Fruit fly (Drosophila melanogaster) whole organism: ENCODE data around the gene CG32795.

Source experiments
- CG8478 ChIP-seq: fragments of >200 bp; optimal IDR thresholded peaks from 2 replicates; lab custom pipeline; 2018; ENCODE audit warnings: inconsistent platforms
- Dll ChIP-seq: fragments of >200 bp; optimal IDR thresholded peaks from 2 replicates; lab custom pipeline; 2017
- EcR ChIP-seq, 2 experiments: fragments of >200 bp; optimal IDR thresholded peaks; 2 replicates each; lab custom pipeline; 2017; ENCODE audit warnings: missing biosample characterization in 2 of 2, missing genetic modification characterization in 2 of 2, missing genetic modification reagents in 2 of 2
- pan ChIP-seq: fragments of >200 bp; optimal IDR thresholded peaks from 2 replicates; lab custom pipeline; 2017
- psq ChIP-seq: fragments of >200 bp; optimal IDR thresholded peaks from 2 replicates; lab custom pipeline; 2017
- usp ChIP-seq: fragments of >200 bp; optimal IDR thresholded peaks from 2 replicates; lab custom pipeline; 2017; ENCODE audit warnings: missing biosample characterization, missing genetic modification characterization, mixed read lengths

Gene CG32795

DNA sequence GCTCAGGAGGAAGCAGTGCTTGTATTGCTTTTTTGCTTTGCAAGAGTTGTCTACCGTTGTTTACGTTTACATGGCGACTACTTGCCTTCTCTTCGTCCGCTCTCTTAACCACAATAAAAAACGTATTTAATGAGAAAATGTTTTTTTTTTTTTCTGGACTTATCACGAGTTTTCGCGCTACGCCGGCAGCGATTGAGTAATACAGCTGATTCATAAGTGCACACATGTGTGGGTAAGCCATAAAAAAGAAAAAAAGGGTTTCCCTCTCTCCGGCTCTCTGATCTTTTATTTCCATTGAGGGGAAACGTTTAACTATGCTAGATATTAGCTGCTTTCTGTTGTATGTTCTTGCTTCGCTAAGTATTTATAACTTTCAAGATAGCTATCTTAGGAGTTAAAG is 48.3 kb downstream of the CG32795 start:
- TF ChIP-seq CG8478 (no peak), psq (lab: Kevin White, UChicago) (no peak), pan (no peak), EcR (GFP tag; optimal IDR thresholded peaks at IDR 0.05; lab: Kevin White, UChicago) (no peak)

DNA sequence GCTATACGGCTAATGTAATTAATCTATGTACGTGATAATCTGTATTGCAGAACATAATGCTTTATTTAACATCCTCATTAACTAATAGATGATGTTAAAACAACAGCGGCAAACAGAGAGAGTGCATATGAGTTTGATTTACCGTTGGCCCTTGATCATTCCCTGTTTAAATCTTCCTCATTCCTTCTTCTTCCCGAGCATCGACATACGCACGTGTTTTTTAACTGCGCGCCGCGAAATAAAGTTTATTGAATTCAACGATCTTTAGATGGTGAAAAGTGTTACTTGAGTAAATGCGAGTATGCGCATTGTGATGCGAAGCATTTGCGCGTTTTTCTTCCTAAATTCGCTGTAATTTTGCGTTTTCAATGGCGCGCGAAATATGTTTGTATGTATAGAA is 50.3 kb downstream of the CG32795 start, which contains the start of gene kirre:
Gene kirre (plus strand): TSS at position 301 of the 400 bp plus-strand sequence.
- TF ChIP-seq Dll (lab: Kevin White, UChicago) (no peak), EcR (GFP tag; optimal IDR thresholded peaks at IDR 0.05; lab: Kevin White, UChicago) (no peak), usp (GFP tag; lab: Kevin White, UChicago) (no peak), pan (no peak), CG8478 (no peak), psq (lab: Kevin White, UChicago) (no peak)

DNA sequence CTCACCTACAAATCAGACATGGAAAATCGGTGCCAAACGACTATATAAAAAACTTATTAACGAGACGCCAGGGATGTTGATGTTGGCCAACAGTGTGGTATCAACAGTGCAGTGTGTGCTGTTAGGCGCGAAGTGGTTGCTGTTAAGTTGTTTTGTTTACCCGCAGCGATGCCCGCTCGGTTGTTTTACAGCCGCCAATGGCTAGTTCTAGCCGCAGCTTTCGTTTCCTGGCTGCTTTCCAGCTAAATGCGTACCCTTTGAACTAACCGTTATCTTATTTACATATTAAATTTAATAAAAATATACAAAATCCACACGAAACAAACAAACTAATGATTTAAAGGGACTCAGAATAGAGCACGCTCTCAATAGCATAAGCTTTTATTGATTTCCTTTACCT is 51.7 kb downstream of the CG32795 start, which contains the start of gene crm:
Gene crm (minus strand): TSS at position 111 of the 400 bp plus-strand sequence.
- TF ChIP-seq Dll (lab: Kevin White, UChicago), result no peak
- TF ChIP-seq EcR (GFP tag; optimal IDR thresholded peaks at IDR 0.05; lab: Kevin White, UChicago), result no peak
- TF ChIP-seq CG8478, result no peak
- no peak for TF ChIP-seq psq (lab: Kevin White, UChicago)
- TF ChIP-seq pan, result no peak
- no peak for TF ChIP-seq usp (GFP tag; lab: Kevin White, UChicago)
